Fruit fly (Drosophila melanogaster): Measurements from ENCODE around the gene CG32071.

Gene CG32071

DNA sequence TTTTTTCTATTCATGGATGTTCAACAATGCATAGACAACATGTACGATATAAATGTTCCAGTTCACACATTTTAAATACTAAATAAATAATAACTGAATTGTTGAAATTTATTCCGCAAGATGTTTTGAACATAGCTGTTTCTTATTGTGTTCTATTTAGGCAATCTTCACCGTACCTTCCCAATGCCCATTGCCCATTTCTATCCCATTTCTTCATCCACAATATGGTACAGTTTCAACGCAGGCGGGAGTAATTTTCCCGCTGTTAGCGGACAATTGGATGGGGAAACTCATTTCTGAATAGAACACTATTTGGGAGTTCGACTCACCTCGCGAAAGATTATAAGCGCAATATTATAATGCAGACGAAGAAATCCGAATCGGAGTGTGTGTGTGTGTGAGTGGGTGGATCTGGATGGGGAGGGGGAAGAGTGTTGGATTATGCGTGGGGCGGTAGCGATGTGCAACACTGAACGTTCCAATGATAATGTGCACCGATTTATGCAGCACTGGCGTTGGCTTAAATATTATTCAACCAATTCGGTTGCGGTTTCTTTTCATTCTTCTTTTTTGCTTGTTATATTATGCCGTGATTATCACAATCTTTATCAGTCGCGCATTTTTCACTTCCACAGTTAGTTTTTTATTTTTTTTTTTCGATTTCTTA lies 11.6 kb downstream of the CG32071 start (continued):
- TF ChIP-seq CG6854 (GFP tag; optimal IDR thresholded peaks at IDR 0.05) (no peak), CG18262 (tag; optimal IDR thresholded peaks at IDR 0.05) (peak; percentile 45), eyg (GFP tag; optimal IDR thresholded peaks at IDR 0.05) (peak; percentile 27), CG17802 (tag; optimal IDR thresholded peaks at IDR 0.05) (peak; percentile 12), CG2116 (GFP tag; optimal IDR thresholded peaks at IDR 0.05) (peak; percentile 6), zfh1 (GFP tag; IDR thresholded peaks at IDR 0.05) (peak; percentile 66; the same call in 2 of the 3 replicates), bbx (GFP tag; IDR thresholded peaks at IDR 0.05; ENCODE audit: partially characterized antibody) (peak; percentile 48), Dp (GFP tag; optimal IDR thresholded peaks at IDR 0.05) (peak; percentile 2), gsb (GFP tag; IDR thresholded peaks at IDR 0.05) (no peak), CG18764 (GFP tag; optimal IDR thresholded peaks at IDR 0.05) (peak; percentile 52), BtbVII (GFP tag; optimal IDR thresholded peaks at IDR 0.05) (no peak), Antp (GFP tag; optimal IDR thresholded peaks at IDR 0.05) (peak; percentile 63), fd64A (GFP tag; optimal IDR thresholded peaks at IDR 0.05) (no peak), nmo (GFP tag; optimal IDR thresholded peaks at IDR 0.05) (peak; percentile 27), Spps (tag; optimal IDR thresholded peaks at IDR 0.05) (no peak), CG6683 (GFP tag; optimal IDR thresholded peaks at IDR 0.05) (no peak), grn (GFP tag; optimal IDR thresholded peaks at IDR 0.05) (no peak), E2f2 (GFP tag; IDR thresholded peaks at IDR 0.05) (peak; percentile 34; the same call in 1 of the 2 replicates), Oaz (GFP tag; IDR thresholded peaks at IDR 0.05) (no peak), lab (GFP tag; optimal IDR thresholded peaks at IDR 0.05) (peak; percentile 80), CG10274 (GFP tag; optimal IDR thresholded peaks at IDR 0.05) (no peak), oc (tag; optimal IDR thresholded peaks at IDR 0.05) (peak; percentile 62), MBD-R2 (GFP tag; IDR thresholded peaks at IDR 0.05) (peak; percentile 29; the same call in 1 of the 2 replicates), CG3281 (GFP tag; optimal IDR thresholded peaks at IDR 0.05) (peak; percentile 35), CG9932 (GFP tag; IDR thresholded peaks at IDR 0.05) (peak; percentile 53), zfh2 (GFP tag; optimal IDR thresholded peaks at IDR 0.05) (peak; percentile 51), CG1647 (GFP tag; optimal IDR thresholded peaks at IDR 0.05) (peak; percentile 67), amos (GFP tag; IDR thresholded peaks at IDR 0.05; ENCODE audit: partially characterized antibody) (0 out of 2 replicates have a peak, but pooled peaks have one; percentile 21), chinmo (GFP tag; IDR thresholded peaks at IDR 0.05; ENCODE audit: partially characterized antibody) (peak; percentile 94), klu (GFP tag; IDR thresholded peaks at IDR 0.05) (0 out of 2 replicates have a peak, but pooled peaks have one; percentile 40), Rx (GFP tag; IDR thresholded peaks at IDR 0.05) (0 out of 2 replicates have a peak, but pooled peaks have one; percentile 26), CG2202 (tag; optimal IDR thresholded peaks at IDR 0.05) (no peak), CG6765 (GFP tag; optimal IDR thresholded peaks at IDR 0.05) (no peak), CG2199 (GFP tag; IDR thresholded peaks at IDR 0.05) (0 out of 3 replicates have a peak, but pooled peaks have one; percentile 46), Dfd (GFP tag; optimal IDR thresholded peaks at IDR 0.05) (no peak), CG18619 (GFP tag; optimal IDR thresholded peaks at IDR 0.05) (peak; percentile 22), ATbp (GFP tag; optimal IDR thresholded peaks at IDR 0.05) (no peak), CG1792 (GFP tag; optimal IDR thresholded peaks at IDR 0.05) (peak; percentile 36), kni (GFP tag; optimal IDR thresholded peaks at IDR 0.05) (peak; percentile 79), CG4424 (GFP tag; optimal IDR thresholded peaks at IDR 0.05) (peak; percentile 51), slp2 (GFP tag; optimal IDR thresholded peaks at IDR 0.05) (no peak), cato (GFP tag; optimal IDR thresholded peaks at IDR 0.05; ENCODE audit: borderline replicate concordance) (no peak), Sry-δ (GFP tag; optimal IDR thresholded peaks at IDR 0.05) (peak; percentile 53), CG15696 (tag; optimal IDR thresholded peaks at IDR 0.05) (no peak), CG17829 (tag; optimal IDR thresholded peaks at IDR 0.05) (peak; percentile 31), CG11085 (GFP tag; IDR thresholded peaks at IDR 0.05) (no peak), TFAM (GFP tag; optimal IDR thresholded peaks at IDR 0.05) (no peak), phol (tag; optimal IDR thresholded peaks at IDR 0.05) (no peak), CG11723 (GFP tag; optimal IDR thresholded peaks at IDR 0.05) (peak; percentile 2)

Measured in whole organism, embryonic.